Worm (Caenorhabditis elegans): ENCODE data around the gene C53D6.6.

C53D6.6 gene

DNA sequence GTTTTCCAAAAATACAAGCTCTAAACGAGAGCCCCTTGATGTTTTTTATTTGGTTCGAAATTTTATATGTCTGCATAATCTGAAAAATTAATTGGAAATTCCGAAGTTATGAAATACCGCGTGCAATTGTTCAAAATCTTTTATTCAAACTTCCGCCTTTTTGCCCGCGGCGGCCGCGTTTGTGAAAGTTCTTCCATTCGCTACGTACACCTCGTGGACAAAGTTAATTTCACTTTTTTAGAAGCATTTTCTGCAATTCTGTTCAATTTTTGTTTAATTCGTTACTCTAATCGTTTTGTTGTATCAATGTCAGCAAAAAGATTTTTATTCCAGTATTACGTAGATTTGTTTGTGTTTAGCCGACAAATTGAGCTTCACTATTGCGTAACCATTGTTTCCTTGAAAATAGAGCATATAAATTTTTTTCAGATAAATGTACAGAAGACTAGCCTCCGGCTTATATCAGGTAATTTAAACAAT, 41.8 kb upstream of the C53D6.6 start, which contains the start of gene mppb-1:
mppb-1 (plus strand) TSS at position 430 of the 480 bp plus-strand sequence.
- TF ChIP-seq blmp-1 (tag; optimal IDR thresholded peaks at IDR 0.05; ENCODE audit: insufficient read depth) (peak; percentile 95), elt-1 (tag; optimal IDR thresholded peaks at IDR 0.05) (no peak), aly-2 (tag; optimal IDR thresholded peaks at IDR 0.05) (no peak), dmd-4 (tag; optimal IDR thresholded peaks at IDR 0.05) (no peak), nhr-21 (tag; optimal IDR thresholded peaks at IDR 0.05) (peak; percentile 64), nhr-23 (tag; optimal IDR thresholded peaks at IDR 0.05) (no peak), unc-55 (GFP tag; optimal IDR thresholded peaks at IDR 0.05) (peak; percentile 91), skn-1 (tag; optimal IDR thresholded peaks at IDR 0.05) (peak; percentile 18), nhr-12 (tag; optimal IDR thresholded peaks at IDR 0.05) (no peak), fos-1 (tag; optimal IDR thresholded peaks at IDR 0.05) (peak; percentile 51), ceh-82 (tag; optimal IDR thresholded peaks at IDR 0.05) (no peak), sem-4 (tag; optimal IDR thresholded peaks at IDR 0.05) (no peak), nhr-77 (tag; optimal IDR thresholded peaks at IDR 0.05) (no peak), ceh-16 (tag; optimal IDR thresholded peaks at IDR 0.05) (no peak), snpc-4 (tag; optimal IDR thresholded peaks at IDR 0.05) (peak; percentile 23), zag-1 (tag; optimal IDR thresholded peaks at IDR 0.05) (peak; percentile 28), nhr-25 (tag; optimal IDR thresholded peaks at IDR 0.05) (peak; percentile 84), lin-13 (GFP tag; optimal IDR thresholded peaks at IDR 0.05) (peak; percentile 83), gmeb-1 (tag; optimal IDR thresholded peaks at IDR 0.05) (peak; percentile 96), lin-11 (tag; optimal IDR thresholded peaks at IDR 0.05) (peak; percentile 65), sma-9 (GFP tag; optimal IDR thresholded peaks at IDR 0.05) (peak; percentile 92), sma-9 (tag; optimal IDR thresholded peaks at IDR 0.05) (no peak), unc-39 (tag; optimal IDR thresholded peaks at IDR 0.05) (no peak), F13H6.1 (tag; optimal IDR thresholded peaks at IDR 0.05) (peak; percentile 77), Y55F3AM.14 (GFP tag; optimal IDR thresholded peaks at IDR 0.05) (peak; percentile 26), nhr-237 (tag; optimal IDR thresholded peaks at IDR 0.05) (no peak), mab-5 (tag; optimal IDR thresholded peaks at IDR 0.05) (peak; percentile 60), alr-1 (tag; optimal IDR thresholded peaks at IDR 0.05) (no peak), nhr-11 (tag; optimal IDR thresholded peaks at IDR 0.05) (no peak), ZK546.5 (tag; optimal IDR thresholded peaks at IDR 0.05) (no peak), peb-1 (tag; optimal IDR thresholded peaks at IDR 0.05) (no peak), nhr-129 (tag; optimal IDR thresholded peaks at IDR 0.05) (peak; percentile 65), nhr-10 (tag; optimal IDR thresholded peaks at IDR 0.05) (no peak), C34F6.9 (tag; optimal IDR thresholded peaks at IDR 0.05) (peak; percentile 85), elt-3 (tag; optimal IDR thresholded peaks at IDR 0.05) (no peak), ztf-11 (tag; optimal IDR thresholded peaks at IDR 0.05) (no peak), ama-1 (optimal IDR thresholded peaks at IDR 0.05) (no peak), ztf-4 (tag; optimal IDR thresholded peaks at IDR 0.05) (peak; percentile 67), ztf-1 (GFP tag; conservative IDR thresholded peaks at IDR 0.05) (no peak), mbf-1 (tag; optimal IDR thresholded peaks at IDR 0.05) (no peak), crh-2 (tag; optimal IDR thresholded peaks at IDR 0.05) (peak; percentile 75), egl-27 (tag; optimal IDR thresholded peaks at IDR 0.05) (peak; percentile 1), lsy-2 (tag; optimal IDR thresholded peaks at IDR 0.05) (peak; percentile 63 to 85), R02D3.7 (tag; optimal IDR thresholded peaks at IDR 0.05) (no peak), unc-62 (GFP tag; optimal IDR thresholded peaks at IDR 0.05) (no peak), nhr-6 (tag; optimal IDR thresholded peaks at IDR 0.05) (no peak), sma-3 (GFP tag; optimal IDR thresholded peaks at IDR 0.05) (peak; percentile 87), lin-39 (tag; optimal IDR thresholded peaks at IDR 0.05) (no peak), mdl-1 (tag; optimal IDR thresholded peaks at IDR 0.05) (peak in 1 of 2 experiments; percentile 39)
